Worm (Caenorhabditis elegans): Measurements from ENCODE around the gene ins-1.

DNA sequence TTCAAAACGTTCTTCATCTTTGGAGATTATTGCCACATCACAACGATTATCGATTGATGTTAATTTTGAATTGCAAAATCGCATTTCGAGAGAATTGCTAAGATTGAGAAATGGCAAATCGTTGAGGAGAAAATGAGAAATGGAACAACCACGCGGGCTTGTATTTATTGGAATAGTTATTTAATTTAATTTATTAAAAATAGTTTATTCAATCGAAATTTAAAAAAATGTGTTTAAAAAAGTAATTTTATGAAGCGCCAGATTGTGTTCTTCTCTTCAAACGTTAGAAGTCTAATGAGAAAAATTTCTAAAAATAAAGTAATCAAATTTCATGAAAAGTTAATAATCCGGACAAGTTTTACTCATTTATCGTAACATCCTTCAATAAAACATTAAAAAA is 44.7 kb upstream of the ins-1 start, which contains the start of gene spe-26:
- TF ChIP-seq ceh-82 (tag; optimal IDR thresholded peaks at IDR 0.05): no peak
- no peak for TF ChIP-seq mdl-1 (tag; optimal IDR thresholded peaks at IDR 0.05)
- TF ChIP-seq lsy-2 (tag; optimal IDR thresholded peaks at IDR 0.05): no peak
- no peak for TF ChIP-seq aly-2 (tag; optimal IDR thresholded peaks at IDR 0.05)
- TF ChIP-seq elt-1 (tag; optimal IDR thresholded peaks at IDR 0.05): no peak
- no peak for TF ChIP-seq nhr-11 (tag; optimal IDR thresholded peaks at IDR 0.05)
- no peak for TF ChIP-seq ztf-11 (tag; optimal IDR thresholded peaks at IDR 0.05)
- TF ChIP-seq nhr-25 (tag; optimal IDR thresholded peaks at IDR 0.05): no peak
- no peak for TF ChIP-seq ZK546.5 (tag; optimal IDR thresholded peaks at IDR 0.05)
- TF ChIP-seq ama-1 (optimal IDR thresholded peaks at IDR 0.05): no peak
- TF ChIP-seq elt-3 (tag; optimal IDR thresholded peaks at IDR 0.05): no peak
- no peak for TF ChIP-seq lin-13 (GFP tag; optimal IDR thresholded peaks at IDR 0.05)
